Worm (Caenorhabditis elegans) whole organism, young adult: ENCODE results near the gene F07G6.2.

Experiments
- C06A6.2 ChIP-seq: fragments of 200-800 bp; sonication (Bioruptor generic); conservative IDR thresholded peaks from 2 replicates; pipeline ENCODE4 v1.3.6; 2022; ENCODE audit warnings: missing genetic modification characterization, missing compliant biosample characterization
- ama-1 ChIP-seq, 3 experiments: fragments of 150-350 bp in 1 of 3; sonication (generic microtip) in 2 of 3; optimal IDR thresholded peaks; 2 replicates each; lab custom pipeline; 2014 to 2018; ENCODE audit warnings: missing biosample characterization in 2 of 3, missing genetic modification characterization in 2 of 3, missing genetic modification reagents in 2 of 3
- ceh-40 ChIP-seq: fragments of 200-800 bp; sonication (Bioruptor generic); IDR thresholded peaks from 2 replicates; pipeline ENCODE4 v1.3.6; 2022; ENCODE audit warnings: missing genetic modification characterization, missing compliant biosample characterization
- lin-40 ChIP-seq: sonication (generic microtip); optimal IDR thresholded peaks from 2 replicates; lab custom pipeline; 2016; ENCODE audit warnings: missing genetic modification characterization, mild to moderate bottlenecking, missing compliant biosample characterization, missing genotype, missing genetic modification reagents
- mel-28 ChIP-seq: sonication (generic microtip); optimal IDR thresholded peaks from 2 replicates; lab custom pipeline; 2016; ENCODE audit warnings: borderline replicate concordance, mild to moderate bottlenecking, missing genetic modification characterization, missing compliant biosample characterization
- nfya-1 ChIP-seq: sonication (generic microtip); optimal IDR thresholded peaks from 2 replicates; lab custom pipeline; 2017; ENCODE audit warnings: antibody characterized with exemption, missing compliant biosample characterization, missing genetic modification characterization, borderline replicate concordance; ENCODE audit not compliant: insufficient read depth
- snpc-1.1 ChIP-seq: sonication (generic microtip); optimal IDR thresholded peaks from 2 replicates; lab custom pipeline; 2017; ENCODE audit warnings: missing genetic modification characterization, mild to moderate bottlenecking, missing compliant biosample characterization, antibody characterized with exemption, moderate library complexity, missing genotype, missing genetic modification reagents; ENCODE audit not compliant: insufficient read depth
- ztf-26 ChIP-seq: sonication (generic microtip); optimal IDR thresholded peaks from 2 replicates; lab custom pipeline; 2017; ENCODE audit warnings: missing genetic modification characterization, missing compliant biosample characterization

DNA sequence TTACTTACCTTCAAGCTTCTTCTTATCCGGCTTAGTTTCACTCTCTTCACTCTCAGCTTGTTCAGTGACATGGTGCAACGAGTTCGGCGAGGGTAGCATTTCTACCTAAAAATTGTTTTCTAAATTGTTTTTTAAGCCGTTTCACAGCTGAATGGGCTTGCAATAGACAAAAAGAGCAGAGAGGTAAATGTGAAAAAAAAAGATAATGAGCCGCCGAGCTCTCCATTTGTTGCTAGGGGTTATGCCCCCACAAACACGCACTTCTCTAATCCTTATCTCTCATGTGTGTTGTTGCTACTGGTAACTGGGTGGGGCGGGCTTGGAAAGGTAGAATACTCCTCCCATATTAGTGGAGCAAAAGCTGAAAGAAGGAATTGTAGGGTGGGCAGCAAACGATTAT lies 23.3 kb upstream of the F07G6.2 start, which contains the start of gene C36C9.5:
- no peak for TF ChIP-seq lin-40
- TF ChIP-seq snpc-1.1 (tag; lab: Kevin White, UChicago), result no peak
- TF ChIP-seq C06A6.2 (GFP tag; lab: Robert Waterston, UW), result no peak
- TF ChIP-seq nfya-1 (tag; lab: Kevin White, UChicago), result no peak
- TF ChIP-seq mel-28 (tag; lab: Kevin White, UChicago), result no peak
- TF ChIP-seq ama-1 (optimal IDR thresholded peaks at IDR 0.05; lab: Kevin White, UChicago), result no peak
- no peak for TF ChIP-seq ama-1 (GFP tag; optimal IDR thresholded peaks at IDR 0.05; lab: Kevin White, UChicago)
- TF ChIP-seq ztf-26 (tag; lab: Kevin White, UChicago), result no peak
- no peak for TF ChIP-seq ceh-40 (GFP tag; lab: Robert Waterston, UW)
